Fruit fly (Drosophila melanogaster) whole organism, prepupa: ENCODE results near the gene CG45100.

ENCODE experiments used
- Blimp-1 ChIP-seq: fragments of 200-800 bp; sonication (Bioruptor generic); optimal IDR thresholded peaks from 3 replicates; lab custom pipeline; 2017; ENCODE audit warnings: missing biosample characterization, missing genetic modification characterization, mild to moderate bottlenecking, moderate library complexity, missing genetic modification reagents
- CG11294 ChIP-seq: fragments of 200-800 bp; sonication (Bioruptor generic); IDR thresholded peaks from 2 replicates; pipeline ENCODE4 v1.3.6; 2022; ENCODE audit warnings: missing biosample characterization, missing genetic modification characterization
- CG15336 ChIP-seq: fragments of 200-800 bp; sonication (Bioruptor generic); IDR thresholded peaks from 2 replicates; pipeline ENCODE4 v1.3.6; 2022; ENCODE audit warnings: missing biosample characterization, missing genetic modification characterization
- CG3032 ChIP-seq: fragments of 200-800 bp; optimal IDR thresholded peaks from 2 replicates; lab custom pipeline; 2019; ENCODE audit warnings: missing biosample characterization, mild to moderate bottlenecking, missing genetic modification characterization, moderate library complexity
- CG34406 ChIP-seq: fragments of 200-800 bp; sonication (Bioruptor generic); optimal IDR thresholded peaks from 3 replicates; lab custom pipeline; 2016; ENCODE audit warnings: missing biosample characterization, missing genetic modification characterization
- CG4318 ChIP-seq: fragments of 200-800 bp; sonication (Bioruptor generic); optimal IDR thresholded peaks from 3 replicates; lab custom pipeline; 2017; ENCODE audit warnings: missing biosample characterization, mild to moderate bottlenecking, missing genetic modification characterization
- CG6854 ChIP-seq: fragments of 200-800 bp; sonication (Bioruptor generic); optimal IDR thresholded peaks from 2 replicates; lab custom pipeline; 2017; ENCODE audit warnings: missing biosample characterization, mild to moderate bottlenecking, missing genetic modification characterization
- Eip75B ChIP-seq: fragments of 200-800 bp; sonication (Bioruptor generic); optimal IDR thresholded peaks from 3 replicates; lab custom pipeline; 2016; ENCODE audit warnings: missing biosample characterization, missing genetic modification characterization
- Ets96B ChIP-seq: fragments of 200-800 bp; optimal IDR thresholded peaks from 2 replicates; lab custom pipeline; 2019; ENCODE audit warnings: missing biosample characterization, mild to moderate bottlenecking, missing genetic modification characterization, moderate library complexity
- OdsH ChIP-seq: fragments of 200-800 bp; sonication (Bioruptor generic); optimal IDR thresholded peaks from 3 replicates; lab custom pipeline; 2016; ENCODE audit warnings: missing biosample characterization, missing genetic modification characterization
- Sox102F ChIP-seq: fragments of 200-800 bp; sonication (Bioruptor generic); optimal IDR thresholded peaks from 2 replicates; lab custom pipeline; 2016; ENCODE audit warnings: missing biosample characterization, mild to moderate bottlenecking, missing genetic modification characterization
- achi ChIP-seq: fragments of 200-800 bp; sonication (Bioruptor generic); optimal IDR thresholded peaks from 3 replicates; lab custom pipeline; 2016; ENCODE audit warnings: missing biosample characterization, missing genetic modification characterization
- acj6 ChIP-seq: fragments of 200-800 bp; sonication (Bioruptor generic); optimal IDR thresholded peaks from 3 replicates; lab custom pipeline; 2016; ENCODE audit warnings: missing biosample characterization, missing genetic modification characterization
- cyc ChIP-seq: fragments of 200-800 bp; sonication (Bioruptor generic); optimal IDR thresholded peaks from 3 replicates; lab custom pipeline; 2016; ENCODE audit warnings: missing biosample characterization, missing genetic modification characterization
- dac ChIP-seq: fragments of 200-800 bp; sonication (Bioruptor generic); optimal IDR thresholded peaks from 2 replicates; lab custom pipeline; 2017; ENCODE audit warnings: missing biosample characterization, mild to moderate bottlenecking, missing genetic modification characterization
- dsx ChIP-seq: fragments of 200-800 bp; optimal IDR thresholded peaks from 3 replicates; lab custom pipeline; 2019; ENCODE audit warnings: missing biosample characterization, mild to moderate bottlenecking, missing genetic modification characterization, moderate library complexity; ENCODE audit not compliant: poor library complexity, severe bottlenecking
- eg ChIP-seq: fragments of 200-800 bp; sonication (Bioruptor generic); IDR thresholded peaks from 3 replicates; pipeline ENCODE4 v1.3.6; 2022; ENCODE audit warnings: missing biosample characterization, missing genetic modification characterization
- esn ChIP-seq: fragments of 200-800 bp; sonication (Bioruptor generic); optimal IDR thresholded peaks from 2 replicates; lab custom pipeline; 2016; ENCODE audit warnings: missing biosample characterization, mild to moderate bottlenecking, missing genetic modification characterization, moderate library complexity
- lz ChIP-seq: fragments of 200-800 bp; sonication (Bioruptor generic); optimal IDR thresholded peaks from 3 replicates; lab custom pipeline; 2016; ENCODE audit warnings: missing biosample characterization, missing genetic modification characterization
- net ChIP-seq: fragments of 200-800 bp; sonication (Bioruptor generic); optimal IDR thresholded peaks from 3 replicates; lab custom pipeline; 2016; ENCODE audit warnings: missing biosample characterization, missing genetic modification characterization
- pdm3 ChIP-seq: fragments of 200-800 bp; sonication (Bioruptor generic); optimal IDR thresholded peaks from 3 replicates; lab custom pipeline; 2016; ENCODE audit warnings: missing biosample characterization, missing genetic modification characterization
- ss ChIP-seq, 2 experiments: fragments of 200-800 bp; sonication (Bioruptor generic); optimal IDR thresholded peaks; 2 replicates in 1 of 2; 3 replicates in 1 of 2; lab custom pipeline; 2017 to 2018; ENCODE audit warnings: mild to moderate bottlenecking in 2 of 2, missing biosample characterization in 2 of 2, missing genetic modification characterization in 2 of 2, moderate library complexity in 1 of 2
- vri ChIP-seq: fragments of 200-800 bp; sonication (Bioruptor generic); optimal IDR thresholded peaks from 3 replicates; lab custom pipeline; 2016; ENCODE audit warnings: missing biosample characterization, mild to moderate bottlenecking, missing genetic modification characterization

CG45100 gene

DNA sequence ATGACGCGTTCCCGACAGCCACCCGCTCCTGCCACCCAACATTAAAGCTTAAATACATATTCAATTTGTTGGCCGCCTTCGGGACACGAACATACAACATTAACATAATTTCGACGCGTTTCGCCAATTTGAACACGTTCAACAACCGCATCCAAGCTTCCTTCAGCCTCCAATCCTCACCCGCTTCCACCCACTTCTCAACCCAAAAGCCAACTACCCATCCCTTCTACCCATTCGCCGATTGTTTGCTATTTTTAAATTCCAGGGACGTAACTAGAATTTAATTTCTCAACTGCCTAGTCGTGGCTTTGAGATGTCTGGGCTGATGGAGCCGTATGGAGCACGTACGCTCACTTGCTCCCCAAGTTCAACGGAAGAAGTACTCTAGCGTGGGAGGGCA is 44.6 kb downstream of the CG45100 start:
- TF ChIP-seq CG4318, result no peak
- TF ChIP-seq Sox102F, result no peak
- TF ChIP-seq dac (GFP tag; lab: Kevin White, UChicago), result no peak
- TF ChIP-seq ss (GFP tag; optimal IDR thresholded peaks at IDR 0.05; lab: Kevin White, UChicago), result no peak
- no peak for TF ChIP-seq acj6
- no peak for TF ChIP-seq cyc (GFP tag; lab: Kevin White, UChicago)
- TF ChIP-seq net (GFP tag; lab: Kevin White, UChicago), result no peak
- TF ChIP-seq CG15336 (GFP tag; lab: Robert Waterston, UW), result no peak
- TF ChIP-seq Blimp-1 (GFP tag; lab: Kevin White, UChicago), result no peak

- TF ChIP-seq CG3032 (tag; lab: Kevin White, UChicago) (no peak), achi (GFP tag; lab: Kevin White, UChicago) (no peak), lz (GFP tag; lab: Kevin White, UChicago) (no peak), eg (GFP tag; lab: Robert Waterston, UW) (no peak), Eip75B (GFP tag; lab: Kevin White, UChicago) (no peak), dsx (GFP tag; lab: Kevin White, UChicago) (no peak), Sox102F (no peak), OdsH (GFP tag; lab: Kevin White, UChicago) (no peak), CG6854 (GFP tag; lab: Kevin White, UChicago) (no peak), dac (GFP tag; lab: Kevin White, UChicago) (no peak), vri (no peak), esn (GFP tag; lab: Kevin White, UChicago) (no peak), acj6 (no peak), CG34406 (GFP tag; lab: Kevin White, UChicago) (no peak), CG11294 (no peak), pdm3 (GFP tag; lab: Kevin White, UChicago) (no peak), Ets96B (no peak)
Measured at dm6 chr3R:5427157-5427556, 47.2 kb downstream of the CG45100 start, which contains the start of gene CG12147. TSS of gene CG12147 (minus strand) at chr3R:5427257.
